Worm (Caenorhabditis elegans) whole organism, early embryonic: ENCODE results near the gene F59A6.13.

Source experiments
- B0310.2 ChIP-seq: sonication (generic microtip); optimal IDR thresholded peaks from 2 replicates; lab custom pipeline; 2016; ENCODE audit warnings: mild to moderate bottlenecking, missing genetic modification characterization, missing compliant biosample characterization
- F13C5.2 ChIP-seq: sonication (generic microtip); optimal IDR thresholded peaks from 2 replicates; lab custom pipeline; 2017; ENCODE audit warnings: mild to moderate bottlenecking, missing genetic modification characterization, inconsistent platforms, missing compliant biosample characterization
- aly-1 ChIP-seq: sonication (generic microtip); optimal IDR thresholded peaks from 2 replicates; lab custom pipeline; 2016; ENCODE audit warnings: missing genetic modification characterization, missing compliant biosample characterization
- ama-1 ChIP-seq: fragments of 150-350 bp; optimal IDR thresholded peaks from 2 replicates; lab custom pipeline; 2014
- ceh-13 ChIP-seq: fragments of 200-800 bp; sonication (Bioruptor generic); optimal IDR thresholded peaks from 2 replicates; lab custom pipeline; 2018; ENCODE audit warnings: mild to moderate bottlenecking, missing genetic modification characterization, missing compliant biosample characterization
- ceh-36 ChIP-seq: sonication (generic microtip); optimal IDR thresholded peaks from 2 replicates; lab custom pipeline; 2016; ENCODE audit warnings: missing genetic modification characterization, inconsistent platforms, missing compliant biosample characterization
- ets-7 ChIP-seq: sonication (generic microtip); optimal IDR thresholded peaks from 2 replicates; lab custom pipeline; 2016; ENCODE audit warnings: missing genotype, missing genetic modification characterization, missing compliant biosample characterization
- flt-1 ChIP-seq: fragments of 200-800 bp; sonication (Bioruptor generic); IDR thresholded peaks from 2 replicates; pipeline ENCODE4 v1.3.6; 2022; ENCODE audit warnings: missing genetic modification characterization, missing compliant biosample characterization
- hmbx-1 ChIP-seq: sonication (generic microtip); optimal IDR thresholded peaks from 2 replicates; lab custom pipeline; 2016; ENCODE audit warnings: mild to moderate bottlenecking, missing genetic modification characterization, missing compliant biosample characterization
- hmg-4 ChIP-seq: fragments of 200-800 bp; sonication (Bioruptor generic); optimal IDR thresholded peaks from 2 replicates; lab custom pipeline; 2018; ENCODE audit warnings: mild to moderate bottlenecking, missing genetic modification characterization, missing compliant biosample characterization
- hnd-1 ChIP-seq: sonication (generic microtip); optimal IDR thresholded peaks from 2 replicates; lab custom pipeline; 2016; ENCODE audit warnings: missing genetic modification characterization, missing compliant biosample characterization
- pes-1 ChIP-seq: fragments of 200-800 bp; sonication (Bioruptor generic); IDR thresholded peaks from 2 replicates; pipeline ENCODE4 v1.3.6; 2022; ENCODE audit warnings: missing genetic modification reagents, missing genetic modification characterization, missing compliant biosample characterization
- scrt-1 ChIP-seq: fragments of 200-800 bp; sonication (Bioruptor generic); IDR thresholded peaks from 2 replicates; pipeline ENCODE4 v1.3.6; 2022; ENCODE audit warnings: missing genetic modification characterization, missing compliant biosample characterization
- sea-1 ChIP-seq: fragments of 200-800 bp; sonication (Bioruptor generic); conservative IDR thresholded peaks from 2 replicates; pipeline ENCODE4 v1.3.6; 2022; ENCODE audit warnings: missing genetic modification characterization, missing compliant biosample characterization
- tbx-11 ChIP-seq: fragments of 200-800 bp; sonication (Bioruptor generic); IDR thresholded peaks from 2 replicates; pipeline ENCODE4 v1.3.6; 2022; ENCODE audit warnings: missing genetic modification characterization, missing compliant biosample characterization
- tbx-37 ChIP-seq: fragments of 200-800 bp; sonication (Bioruptor generic); conservative IDR thresholded peaks from 2 replicates; pipeline ENCODE4 v1.3.6; 2022; ENCODE audit warnings: missing genetic modification reagents, missing genetic modification characterization, missing compliant biosample characterization
- tra-4 ChIP-seq: sonication (generic microtip); optimal IDR thresholded peaks from 2 replicates; lab custom pipeline; 2017; ENCODE audit warnings: missing genetic modification characterization, missing compliant biosample characterization

The F59A6.13 gene

ce11 chrII:5057315-5057714 lies 34.7 kb downstream of the F59A6.13 start:
- no peak for TF ChIP-seq aly-1 (tag; lab: Kevin White, UChicago)
- no peak for TF ChIP-seq F13C5.2 (tag; lab: Kevin White, UChicago)
- 0 out of 2 replicates have a peak, but pooled peaks have one; percentile 28 for TF ChIP-seq tbx-11 (GFP tag; lab: Robert Waterston, UW)
- 0 out of 2 replicates have a peak, but pooled peaks have one; percentile 63 for TF ChIP-seq sea-1 (GFP tag; lab: Robert Waterston, UW)
- no peak for TF ChIP-seq ets-7 (tag; lab: Kevin White, UChicago)
- TF ChIP-seq tbx-37 (GFP tag; lab: Robert Waterston, UW): no peak; the same call in 1 of the 2 replicates
- TF ChIP-seq ceh-36 (tag; lab: Kevin White, UChicago): peak; percentile 54
- TF ChIP-seq flt-1: peak; percentile 72
- peak; percentile 86 for TF ChIP-seq pes-1
- no peak for TF ChIP-seq hnd-1 (tag; lab: Kevin White, UChicago)
- peak; percentile 53 for TF ChIP-seq ceh-13 (GFP tag; lab: Kevin White, UChicago)
- no peak for TF ChIP-seq tra-4 (tag; lab: Kevin White, UChicago)
- TF ChIP-seq B0310.2: peak; percentile 24
- TF ChIP-seq hmg-4 (GFP tag; lab: Kevin White, UChicago): peak; percentile 51
- TF ChIP-seq scrt-1: peak; percentile 72

- TF ChIP-seq pes-1 (no peak), aly-1 (tag; lab: Kevin White, UChicago) (no peak), tbx-11 (GFP tag; lab: Robert Waterston, UW) (no peak), hmbx-1 (tag; lab: Kevin White, UChicago) (no peak), ama-1 (lab: Kevin White, UChicago) (no peak), ceh-13 (GFP tag; lab: Kevin White, UChicago) (no peak), sea-1 (GFP tag; lab: Robert Waterston, UW) (no peak), ceh-36 (tag; lab: Kevin White, UChicago) (no peak), tbx-37 (GFP tag; lab: Robert Waterston, UW) (no peak), F13C5.2 (tag; lab: Kevin White, UChicago) (no peak), scrt-1 (no peak), hmg-4 (GFP tag; lab: Kevin White, UChicago) (no peak), hnd-1 (tag; lab: Kevin White, UChicago) (no peak), B0310.2 (no peak), flt-1 (no peak), tra-4 (tag; lab: Kevin White, UChicago) (no peak), ets-7 (tag; lab: Kevin White, UChicago) (no peak)
Observed at ce11 chrII:5058036-5058435, 35.4 kb downstream of the F59A6.13 start, which contains the start of gene C27A2.12. C27A2.12 (minus strand) TSS chrII:5058136.

- TF ChIP-seq sea-1 (GFP tag; lab: Robert Waterston, UW): no peak
- no peak for TF ChIP-seq F13C5.2 (tag; lab: Kevin White, UChicago)
- no peak for TF ChIP-seq hnd-1 (tag; lab: Kevin White, UChicago)
- TF ChIP-seq ceh-13 (GFP tag; lab: Kevin White, UChicago): no peak
- no peak for TF ChIP-seq aly-1 (tag; lab: Kevin White, UChicago)
- no peak for TF ChIP-seq hmg-4 (GFP tag; lab: Kevin White, UChicago)
- no peak for TF ChIP-seq ets-7 (tag; lab: Kevin White, UChicago)
- TF ChIP-seq tbx-11 (GFP tag; lab: Robert Waterston, UW): no peak
- TF ChIP-seq ama-1 (lab: Kevin White, UChicago): no peak
- no peak for TF ChIP-seq hmbx-1 (tag; lab: Kevin White, UChicago)
- TF ChIP-seq ceh-36 (tag; lab: Kevin White, UChicago): no peak
Observed at ce11 chrII:5060719-5061118, 38.1 kb downstream of the F59A6.13 start, which contains the start of gene pho-12. pho-12 (minus strand) TSS chrII:5060819.

ce11 chrII:5061794-5062368 lies 39.3 kb downstream of the F59A6.13 start, which contains the start of gene smc-5:
smc-5 (plus strand) TSS chrII:5062125.
- TF ChIP-seq F13C5.2 (tag; lab: Kevin White, UChicago): peak; percentile 43
- peak; percentile 46; the same call in 1 of the 2 replicates for TF ChIP-seq pes-1
- no peak for TF ChIP-seq sea-1 (GFP tag; lab: Robert Waterston, UW)

- TF ChIP-seq flt-1 (no peak), F13C5.2 (tag; lab: Kevin White, UChicago) (no peak), hmbx-1 (tag; lab: Kevin White, UChicago) (no peak), ets-7 (tag; lab: Kevin White, UChicago) (no peak), ceh-36 (tag; lab: Kevin White, UChicago) (no peak), ama-1 (lab: Kevin White, UChicago) (no peak)
Observed at ce11 chrII:5066967-5067366, 44.4 kb downstream of the F59A6.13 start.

- TF ChIP-seq aly-1 (tag; lab: Kevin White, UChicago) (peak; percentile 10), tra-4 (tag; lab: Kevin White, UChicago) (no peak)
Observed at ce11 chrII:5067927-5068326, 45.3 kb downstream of the F59A6.13 start, which contains the start of gene C27A2.8. C27A2.8 (minus strand) TSS chrII:5068043.

ce11 chrII:5069525-5069924 lies 46.9 kb downstream of the F59A6.13 start, which contains the start of gene idpb-2:
idpb-2 (minus strand) TSS chrII:5069625.
- TF ChIP-seq aly-1 (tag; lab: Kevin White, UChicago): no peak
- no peak for TF ChIP-seq tra-4 (tag; lab: Kevin White, UChicago)
- TF ChIP-seq tbx-37 (GFP tag; lab: Robert Waterston, UW): no peak
- no peak for TF ChIP-seq hnd-1 (tag; lab: Kevin White, UChicago)
- TF ChIP-seq flt-1: no peak
- no peak for TF ChIP-seq hmbx-1 (tag; lab: Kevin White, UChicago)
- TF ChIP-seq ceh-13 (GFP tag; lab: Kevin White, UChicago): no peak
- no peak for TF ChIP-seq sea-1 (GFP tag; lab: Robert Waterston, UW)
- no peak for TF ChIP-seq ama-1 (lab: Kevin White, UChicago)
- no peak for TF ChIP-seq ceh-36 (tag; lab: Kevin White, UChicago)
- TF ChIP-seq B0310.2: no peak
- no peak for TF ChIP-seq tbx-11 (GFP tag; lab: Robert Waterston, UW)
- no peak for TF ChIP-seq scrt-1
- TF ChIP-seq ets-7 (tag; lab: Kevin White, UChicago): no peak
- no peak for TF ChIP-seq pes-1
- TF ChIP-seq hmg-4 (GFP tag; lab: Kevin White, UChicago): no peak
- TF ChIP-seq F13C5.2 (tag; lab: Kevin White, UChicago): no peak
